Fruit fly (Drosophila melanogaster) whole organism, embryonic: ENCODE measurements around the gene Usp10.
A peak's percentile ranks its signal among the peaks of the same experiment; 100 is the strongest.

Source experiments
- ATbp ChIP-seq: fragments of 200-800 bp; sonication (Bioruptor generic); optimal IDR thresholded peaks from 2 replicates; lab custom pipeline; 2017; ENCODE audit warnings: missing biosample characterization, mild to moderate bottlenecking, missing genetic modification characterization, missing genetic modification reagents
- Adf1 ChIP-seq: fragments of 200-800 bp; sonication (Bioruptor generic); IDR thresholded peaks from 2 replicates; pipeline ENCODE4 v1.3.6; 2022; ENCODE audit warnings: missing biosample characterization, missing genetic modification characterization
- CG1024 ChIP-seq: fragments of 200-800 bp; sonication (Bioruptor generic); IDR thresholded peaks from 2 replicates; pipeline ENCODE4 v1.3.6; 2022; ENCODE audit warnings: missing biosample characterization, missing genetic modification characterization
- CG12104 ChIP-seq: fragments of 200-800 bp; sonication (Bioruptor generic); optimal IDR thresholded peaks from 3 replicates; lab custom pipeline; 2016; ENCODE audit warnings: missing biosample characterization, missing genetic modification characterization
- CG12942 ChIP-seq: fragments of 200-800 bp; sonication (Bioruptor generic); optimal IDR thresholded peaks from 3 replicates; lab custom pipeline; 2016; ENCODE audit warnings: missing biosample characterization, missing genetic modification characterization
- CG13287 ChIP-seq: fragments of 200-800 bp; sonication (Bioruptor generic); IDR thresholded peaks from 2 replicates; pipeline ENCODE4 v1.3.6; 2022; ENCODE audit warnings: missing biosample characterization, missing genetic modification characterization; ENCODE audit not compliant: partially characterized antibody
- CG13894 ChIP-seq: fragments of 200-800 bp; sonication (Bioruptor generic); optimal IDR thresholded peaks from 3 replicates; lab custom pipeline; 2018; ENCODE audit warnings: missing biosample characterization, mild to moderate bottlenecking, missing genetic modification characterization, moderate library complexity
- CG14860 ChIP-seq: fragments of 200-800 bp; sonication (Bioruptor generic); IDR thresholded peaks from 3 replicates; pipeline ENCODE4 v1.3.6; 2022; ENCODE audit warnings: missing biosample characterization, missing genetic modification characterization; ENCODE audit not compliant: partially characterized antibody
- CG15269 ChIP-seq: fragments of 200-800 bp; sonication (Bioruptor generic); optimal IDR thresholded peaks from 2 replicates; lab custom pipeline; 2018; ENCODE audit warnings: missing biosample characterization, mild to moderate bottlenecking, missing genetic modification characterization, moderate library complexity
- CG17385 ChIP-seq: fragments of 200-800 bp; sonication (Bioruptor generic); optimal IDR thresholded peaks from 3 replicates; lab custom pipeline; 2018; ENCODE audit warnings: missing biosample characterization, mild to moderate bottlenecking, missing genetic modification characterization
- CG2199 ChIP-seq: fragments of 200-800 bp; sonication (Bioruptor generic); IDR thresholded peaks from 3 replicates; pipeline ENCODE4 v1.3.6; 2022; ENCODE audit warnings: missing biosample characterization, missing genetic modification characterization
- CG2678 ChIP-seq: fragments of 200-800 bp; sonication (Bioruptor generic); optimal IDR thresholded peaks from 3 replicates; lab custom pipeline; 2019; ENCODE audit warnings: missing biosample characterization, mild to moderate bottlenecking, missing genetic modification characterization, moderate library complexity
- CG31365 ChIP-seq: fragments of 200-800 bp; sonication (Bioruptor generic); optimal IDR thresholded peaks from 2 replicates; lab custom pipeline; 2018; ENCODE audit warnings: missing biosample characterization, mild to moderate bottlenecking, missing genetic modification characterization
- CG31441 ChIP-seq: fragments of 200-800 bp; sonication (Bioruptor generic); IDR thresholded peaks from 2 replicates; pipeline ENCODE4 v1.3.6; 2022; ENCODE audit warnings: missing biosample characterization, missing genetic modification characterization
- CG32532 ChIP-seq: fragments of 200-800 bp; sonication (Bioruptor generic); IDR thresholded peaks from 2 replicates; pipeline ENCODE4 v1.3.6; 2022; ENCODE audit warnings: missing biosample characterization, missing genetic modification characterization
- CG34224 ChIP-seq: fragments of 200-800 bp; sonication (Bioruptor generic); IDR thresholded peaks from 3 replicates; pipeline ENCODE4 v1.3.6; 2022; ENCODE audit warnings: missing biosample characterization, missing genetic modification characterization; ENCODE audit not compliant: partially characterized antibody
- CG8290 ChIP-seq, 3 experiments: fragments of 200-800 bp; sonication (Bioruptor generic); optimal IDR thresholded peaks; 2 replicates each; lab custom pipeline; 2016 to 2019; ENCODE audit warnings: missing biosample characterization in 3 of 3, missing genetic modification characterization in 3 of 3, mild to moderate bottlenecking in 2 of 3, moderate library complexity in 1 of 3
- CTCF ChIP-seq: fragments of 200-800 bp; sonication (Bioruptor generic); optimal IDR thresholded peaks from 2 replicates; lab custom pipeline; 2017; ENCODE audit warnings: missing biosample characterization, mild to moderate bottlenecking, missing genetic modification characterization, moderate library complexity
- CkIIα-i1 ChIP-seq: fragments of 200-800 bp; sonication (Bioruptor generic); IDR thresholded peaks from 2 replicates; pipeline ENCODE4 v1.3.6; 2022; ENCODE audit warnings: missing biosample characterization, missing genetic modification characterization
- ERR ChIP-seq: fragments of 200-800 bp; sonication (Bioruptor generic); optimal IDR thresholded peaks from 2 replicates; lab custom pipeline; 2016; ENCODE audit warnings: missing biosample characterization, missing genetic modification characterization
- Ets65A ChIP-seq: fragments of 200-800 bp; sonication (Bioruptor generic); peaks from one replicate; lab custom pipeline; 2016; ENCODE audit warnings: missing biosample characterization, missing genetic modification characterization
- Hey ChIP-seq: fragments of 200-800 bp; sonication (Bioruptor generic); optimal IDR thresholded peaks from 3 replicates; lab custom pipeline; 2018; ENCODE audit warnings: missing biosample characterization, mild to moderate bottlenecking, missing genetic modification characterization
- Hr39 ChIP-seq: fragments of >200 bp; optimal IDR thresholded peaks from 2 replicates; lab custom pipeline; 2017
- Mad ChIP-seq: fragments of 200-800 bp; sonication (Bioruptor generic); optimal IDR thresholded peaks from 2 replicates; lab custom pipeline; 2016; ENCODE audit warnings: missing biosample characterization, missing genetic modification characterization
- Med ChIP-seq: fragments of 200-800 bp; sonication (Bioruptor generic); peaks from one replicate; lab custom pipeline; 2016; ENCODE audit warnings: missing biosample characterization, missing genetic modification characterization, mild to moderate bottlenecking, inconsistent platforms, moderate library complexity
- Trl ChIP-seq, 3 experiments: fragments of >200 bp in 2 of 3; fragments of 200-800 bp in 1 of 3; sonication (Bioruptor generic) in 1 of 3; optimal IDR thresholded peaks; 2 replicates in 1 of 3; 3 replicates in 2 of 3; lab custom pipeline; 2016 to 2017; ENCODE audit warnings: missing biosample characterization in 1 of 3, missing genetic modification characterization in 1 of 3
- amos ChIP-seq: fragments of 200-800 bp; sonication (Bioruptor generic); IDR thresholded peaks from 2 replicates; pipeline ENCODE4 v1.3.6; 2022; ENCODE audit warnings: missing biosample characterization, missing genetic modification characterization; ENCODE audit not compliant: partially characterized antibody
- bsh ChIP-seq, 2 experiments: fragments of 200-800 bp; sonication (Bioruptor generic); optimal IDR thresholded peaks; 2 replicates each; lab custom pipeline; 2017 to 2018; ENCODE audit warnings: mild to moderate bottlenecking in 2 of 2, missing biosample characterization in 2 of 2, missing genetic modification characterization in 2 of 2, moderate library complexity in 1 of 2
- chinmo ChIP-seq: fragments of 200-800 bp; sonication (Bioruptor generic); IDR thresholded peaks from 4 replicates; pipeline ENCODE4 v1.3.6; 2022; ENCODE audit warnings: missing biosample characterization, missing genetic modification characterization; ENCODE audit not compliant: partially characterized antibody
- eve ChIP-seq, 2 experiments: fragments of >200 bp; optimal IDR thresholded peaks; 2 replicates each; lab custom pipeline; 2017; ENCODE audit warnings: missing biosample characterization in 2 of 2, missing genetic modification characterization in 2 of 2
- fd3F ChIP-seq: fragments of 200-800 bp; sonication (Bioruptor generic); optimal IDR thresholded peaks from 2 replicates; lab custom pipeline; 2018; ENCODE audit warnings: missing biosample characterization, mild to moderate bottlenecking, missing genetic modification characterization, moderate library complexity
- ftz-f1 ChIP-seq: fragments of 200-800 bp; sonication (Bioruptor generic); optimal IDR thresholded peaks from 2 replicates; lab custom pipeline; 2016; ENCODE audit warnings: missing biosample characterization, missing genetic modification characterization
- inv ChIP-seq: fragments of 200-800 bp; sonication (Bioruptor generic); IDR thresholded peaks from 2 replicates; pipeline ENCODE4 v1.3.6; 2022; ENCODE audit warnings: missing biosample characterization, missing genetic modification characterization; ENCODE audit not compliant: partially characterized antibody
- ken ChIP-seq: fragments of 200-800 bp; sonication (Bioruptor generic); IDR thresholded peaks from 3 replicates; pipeline ENCODE4 v1.3.6; 2022; ENCODE audit warnings: missing biosample characterization, missing genetic modification characterization
- lov ChIP-seq, 2 experiments: fragments of 200-800 bp in 1 of 2; fragments of >200 bp in 1 of 2; sonication (Bioruptor generic) in 1 of 2; IDR thresholded peaks in 1 of 2; optimal IDR thresholded peaks in 1 of 2; 2 replicates in 1 of 2; 3 replicates in 1 of 2; pipeline versions ENCODE4 v1.3.6 to Lab custom; 2017 to 2022; ENCODE audit warnings: missing biosample characterization in 1 of 2, missing genetic modification characterization in 1 of 2
- mirr ChIP-seq: fragments of 200-800 bp; sonication (Bioruptor generic); optimal IDR thresholded peaks from 3 replicates; lab custom pipeline; 2018; ENCODE audit warnings: missing biosample characterization, mild to moderate bottlenecking, missing genetic modification characterization
- nerfin-1 ChIP-seq: fragments of 200-800 bp; sonication (Bioruptor generic); optimal IDR thresholded peaks from 3 replicates; lab custom pipeline; 2019; ENCODE audit warnings: missing biosample characterization, mild to moderate bottlenecking, missing genetic modification characterization, moderate library complexity
- nmo ChIP-seq: fragments of 200-800 bp; sonication (Bioruptor generic); optimal IDR thresholded peaks from 2 replicates; lab custom pipeline; 2018; ENCODE audit warnings: missing biosample characterization, mild to moderate bottlenecking, missing genetic modification characterization, moderate library complexity
- odd ChIP-seq: fragments of 200-800 bp; sonication (Bioruptor generic); optimal IDR thresholded peaks from 2 replicates; lab custom pipeline; 2017; ENCODE audit warnings: missing biosample characterization, mild to moderate bottlenecking, missing genetic modification characterization
- phol ChIP-seq: fragments of 200-800 bp; sonication (Bioruptor generic); optimal IDR thresholded peaks from 3 replicates; lab custom pipeline; 2018; ENCODE audit warnings: missing biosample characterization, mild to moderate bottlenecking, missing genetic modification characterization, moderate library complexity
- pros ChIP-seq: fragments of 200-800 bp; sonication (Bioruptor generic); optimal IDR thresholded peaks from 3 replicates; lab custom pipeline; 2019; ENCODE audit warnings: missing biosample characterization, mild to moderate bottlenecking, missing genetic modification characterization, moderate library complexity
- psq ChIP-seq: fragments of 200-800 bp; sonication (Bioruptor generic); optimal IDR thresholded peaks from 2 replicates; lab custom pipeline; 2017; ENCODE audit warnings: missing biosample characterization, missing genetic modification characterization
- scrt ChIP-seq: fragments of 200-800 bp; sonication (Bioruptor generic); optimal IDR thresholded peaks from 2 replicates; lab custom pipeline; 2018; ENCODE audit warnings: missing biosample characterization, mild to moderate bottlenecking, missing genetic modification characterization, moderate library complexity
- sob ChIP-seq: fragments of 200-800 bp; sonication (Bioruptor generic); IDR thresholded peaks from 2 replicates; pipeline ENCODE4 v1.3.6; 2022; ENCODE audit warnings: missing biosample characterization, missing genetic modification characterization
- sr ChIP-seq: fragments of 200-800 bp; sonication (Bioruptor generic); IDR thresholded peaks from 3 replicates; pipeline ENCODE4 v1.3.6; 2022; ENCODE audit warnings: missing biosample characterization, missing genetic modification characterization
- trem ChIP-seq: fragments of 200-800 bp; optimal IDR thresholded peaks from 3 replicates; lab custom pipeline; 2019; ENCODE audit warnings: missing biosample characterization, mild to moderate bottlenecking, missing genetic modification characterization, moderate library complexity
- usp ChIP-seq: fragments of >200 bp; optimal IDR thresholded peaks from 2 replicates; lab custom pipeline; 2017; ENCODE audit warnings: missing biosample characterization, missing genetic modification characterization
- wor ChIP-seq: fragments of 200-800 bp; sonication (Bioruptor generic); IDR thresholded peaks from 2 replicates; pipeline ENCODE4 v1.3.6; 2022; ENCODE audit warnings: missing biosample characterization, missing genetic modification characterization
- zen ChIP-seq: fragments of 200-800 bp; sonication (Bioruptor generic); optimal IDR thresholded peaks from 3 replicates; lab custom pipeline; 2018; ENCODE audit warnings: missing biosample characterization, mild to moderate bottlenecking, missing genetic modification characterization, moderate library complexity
- zfh2 ChIP-seq: fragments of 200-800 bp; sonication (Bioruptor generic); optimal IDR thresholded peaks from 2 replicates; lab custom pipeline; 2016; ENCODE audit warnings: missing biosample characterization, missing genetic modification characterization

Usp10 gene

dm6 chr3L:882892-883255 lies 11.2 kb downstream of the Usp10 start:
- TF ChIP-seq odd (GFP tag; lab: Kevin White, UChicago): no peak
- no peak for TF ChIP-seq phol (tag; lab: Kevin White, UChicago)
- TF ChIP-seq CG34224 (GFP tag; lab: Robert Waterston, UW): no peak
- TF ChIP-seq sr (GFP tag; lab: Robert Waterston, UW): 0 out of 3 replicates have a peak, but pooled peaks have one; percentile 35
- no peak for TF ChIP-seq Mad
- TF ChIP-seq Trl (optimal IDR thresholded peaks at IDR 0.05; lab: Kevin White, UChicago): peak; percentile 50 to 54
- TF ChIP-seq Trl (GFP tag; optimal IDR thresholded peaks at IDR 0.05; lab: Kevin White, UChicago): no peak
- TF ChIP-seq CTCF (GFP tag; lab: Kevin White, UChicago): peak; percentile 91
- no peak for TF ChIP-seq CG31365 (tag; lab: Kevin White, UChicago)
- TF ChIP-seq CG2678: no peak
- peak; percentile 94 for TF ChIP-seq CG13894
- TF ChIP-seq chinmo (GFP tag; lab: Robert Waterston, UW): 0 out of 4 replicates have a peak, but pooled peaks have one; percentile 19
- no peak for TF ChIP-seq Hey (tag; lab: Kevin White, UChicago)
- TF ChIP-seq CG2199: 0 out of 3 replicates have a peak, but pooled peaks have one; percentile 11
- no peak for TF ChIP-seq CG12942 (GFP tag; lab: Kevin White, UChicago)
- TF ChIP-seq zfh2 (GFP tag; lab: Kevin White, UChicago): no peak
- no peak for TF ChIP-seq wor (GFP tag; lab: Robert Waterston, UW)
- peak; percentile 85 for TF ChIP-seq CG17385 (GFP tag; lab: Kevin White, UChicago)
- peak; percentile 4 for TF ChIP-seq ERR (GFP tag; lab: Kevin White, UChicago)
- no peak for TF ChIP-seq usp (GFP tag; lab: Kevin White, UChicago)
- no peak for TF ChIP-seq bsh (GFP tag; optimal IDR thresholded peaks at IDR 0.05; lab: Kevin White, UChicago)
- TF ChIP-seq eve (GFP tag; optimal IDR thresholded peaks at IDR 0.05; lab: Kevin White, UChicago): no peak
- TF ChIP-seq sob (GFP tag; lab: Robert Waterston, UW): no peak
- TF ChIP-seq ATbp (GFP tag; lab: Kevin White, UChicago): no peak
- TF ChIP-seq pros (GFP tag; lab: Kevin White, UChicago): peak; percentile 81
- TF ChIP-seq CG13287 (GFP tag; lab: Robert Waterston, UW): peak; percentile 6; the same call in 1 of the 2 replicates
- no peak for TF ChIP-seq nmo
- no peak for TF ChIP-seq CG8290 (GFP tag; optimal IDR thresholded peaks at IDR 0.05; lab: Kevin White, UChicago)
- TF ChIP-seq CG8290 (tag; optimal IDR thresholded peaks at IDR 0.05; lab: Kevin White, UChicago): peak in 1 of 2 experiments; percentile 19
- TF ChIP-seq ftz-f1 (GFP tag; lab: Kevin White, UChicago): no peak
- TF ChIP-seq CkIIα-i1 (GFP tag; lab: Robert Waterston, UW): no peak
- no peak for TF ChIP-seq psq (GFP tag; lab: Kevin White, UChicago)
- no peak for TF ChIP-seq fd3F
- TF ChIP-seq amos (GFP tag; lab: Robert Waterston, UW): no peak
- TF ChIP-seq CG31441 (GFP tag; lab: Robert Waterston, UW): no peak
- no peak for TF ChIP-seq lov (optimal IDR thresholded peaks at IDR 0.05; lab: Kevin White, UChicago)
- TF ChIP-seq lov (GFP tag; IDR thresholded peaks at IDR 0.05; lab: Robert Waterston, UW): 0 out of 3 replicates have a peak, but pooled peaks have one; percentile 7
- no peak for TF ChIP-seq inv
- TF ChIP-seq CG14860 (GFP tag; lab: Robert Waterston, UW): no peak
- no peak for TF ChIP-seq CG15269
- peak; percentile 40 for TF ChIP-seq Ets65A (GFP tag; lab: Kevin White, UChicago)
- peak; percentile 19; the same call in 1 of the 2 replicates for TF ChIP-seq CG32532
- TF ChIP-seq CG12104 (GFP tag; lab: Kevin White, UChicago): no peak
- TF ChIP-seq Adf1 (GFP tag; lab: Robert Waterston, UW): no peak
- TF ChIP-seq zen (tag; lab: Kevin White, UChicago): no peak
- no peak for TF ChIP-seq Hr39
- no peak for TF ChIP-seq scrt
- TF ChIP-seq nerfin-1 (tag; lab: Kevin White, UChicago): peak; percentile 83
- TF ChIP-seq Med: peak; percentile 75
- no peak for TF ChIP-seq trem
- TF ChIP-seq CG1024: peak; percentile 41; the same call in 1 of the 2 replicates
- TF ChIP-seq ken (GFP tag; lab: Robert Waterston, UW): peak; percentile 20; the same call in 1 of the 3 replicates
- peak; percentile 34 for TF ChIP-seq mirr (GFP tag; lab: Kevin White, UChicago)
